Fruit fly (Drosophila melanogaster) whole organism: Measurements from ENCODE around the gene eff.
A peak's percentile ranks its signal among the peaks of the same experiment; 100 is the strongest.

Experiments
- Dll ChIP-seq: fragments of >200 bp; optimal IDR thresholded peaks from 2 replicates; lab custom pipeline; 2017
- EcR ChIP-seq, 2 experiments: fragments of >200 bp; optimal IDR thresholded peaks; 2 replicates each; lab custom pipeline; 2017; ENCODE audit warnings: missing biosample characterization in 2 of 2, missing genetic modification characterization in 2 of 2, missing genetic modification reagents in 2 of 2
- pan ChIP-seq: fragments of >200 bp; optimal IDR thresholded peaks from 2 replicates; lab custom pipeline; 2017

DNA sequence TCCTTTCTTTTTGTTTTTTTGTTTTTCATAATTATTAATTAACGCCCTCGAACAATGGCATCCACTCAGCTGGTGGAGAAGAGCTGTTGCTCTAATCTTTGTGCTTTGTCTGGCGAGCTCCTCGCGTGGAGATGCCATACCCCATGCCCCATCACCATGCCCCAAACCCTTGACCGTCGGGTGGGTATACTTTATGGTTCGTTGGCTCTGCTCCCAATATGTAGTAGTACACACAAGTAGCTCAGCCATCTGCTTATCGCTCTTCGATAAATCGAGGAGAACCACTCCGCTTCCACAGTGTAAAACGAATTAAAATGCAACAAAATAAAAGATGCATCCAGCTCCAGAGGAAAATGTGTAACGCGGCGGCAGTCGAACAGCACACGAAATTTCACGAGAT lies 51.1 kb downstream of the eff start:
- peak in 1 of 2 experiments; percentile 9 for TF ChIP-seq EcR (GFP tag; optimal IDR thresholded peaks at IDR 0.05; lab: Kevin White, UChicago)
- TF ChIP-seq Dll (lab: Kevin White, UChicago), result no peak
- no peak for TF ChIP-seq pan (lab: Kevin White, UChicago)
